Fruit fly (Drosophila melanogaster): ENCODE data around the gene CG32579.

Gene CG32579

dm6 chrX:16358670-16359320 is 35.7 kb downstream of the CG32579 start, which contains the start of the genes U2af50 and PIG-Q (continued):
- TF ChIP-seq CG13624 (GFP tag; optimal IDR thresholded peaks at IDR 0.05) (peak; percentile 43), Sox102F (GFP tag; optimal IDR thresholded peaks at IDR 0.05) (peak; percentile 95), Dll (GFP tag; IDR thresholded peaks at IDR 0.05; ENCODE audit: partially characterized antibody) (no peak; the same call in 3 of the 4 replicates), GATAe (GFP tag; conservative IDR thresholded peaks at IDR 0.05) (peak; percentile 71), Lpt (GFP tag; optimal IDR thresholded peaks at IDR 0.05) (no peak), CG18764 (GFP tag; optimal IDR thresholded peaks at IDR 0.05) (peak; percentile 91), CG32532 (GFP tag; IDR thresholded peaks at IDR 0.05) (peak; percentile 94), unc-4 (GFP tag; IDR thresholded peaks at IDR 0.05; ENCODE audit: partially characterized antibody) (peak; percentile 42; the same call in 1 of the 2 replicates), lilli (GFP tag; optimal IDR thresholded peaks at IDR 0.05) (peak; percentile 83), CG18599 (GFP tag; optimal IDR thresholded peaks at IDR 0.05) (peak; percentile 92), al (GFP tag; IDR thresholded peaks at IDR 0.05) (peak; percentile 91; the same call in 1 of the 2 replicates), Atf6 (GFP tag; IDR thresholded peaks at IDR 0.05) (peak; percentile 88), CG30020 (tag; optimal IDR thresholded peaks at IDR 0.05) (peak; percentile 98), NC2β (GFP tag; optimal IDR thresholded peaks at IDR 0.05) (peak; percentile 36), dmrt99B (tag; optimal IDR thresholded peaks at IDR 0.05) (peak; percentile 93), CG34422 (GFP tag; IDR thresholded peaks at IDR 0.05) (peak; percentile 95; the same call in 1 of the 3 replicates), Six4 (GFP tag; optimal IDR thresholded peaks at IDR 0.05) (peak; percentile 89), HmgZ (tag; optimal IDR thresholded peaks at IDR 0.05) (peak; percentile 94), cas (GFP tag; IDR thresholded peaks at IDR 0.05) (peak; percentile 74; the same call in 1 of the 2 replicates), Xbp1 (GFP tag; optimal IDR thresholded peaks at IDR 0.05) (peak; percentile 94), CG11560 (tag; IDR thresholded peaks at IDR 0.05) (peak; percentile 73), z (GFP tag; IDR thresholded peaks at IDR 0.05) (no peak), mld (GFP tag; IDR thresholded peaks at IDR 0.05; ENCODE audit: partially characterized antibody) (no peak), eve (GFP tag; optimal IDR thresholded peaks at IDR 0.05) (no peak), CG4854 (GFP tag; optimal IDR thresholded peaks at IDR 0.05) (peak; percentile 52), pnt (GFP tag; optimal IDR thresholded peaks at IDR 0.05) (no peak), Asciz (GFP tag; optimal IDR thresholded peaks at IDR 0.05) (peak; percentile 90), CG10274 (GFP tag; optimal IDR thresholded peaks at IDR 0.05) (peak; percentile 70), CG2202 (tag; optimal IDR thresholded peaks at IDR 0.05) (peak; percentile 85), slp2 (GFP tag; optimal IDR thresholded peaks at IDR 0.05) (peak; percentile 47), pros (GFP tag; optimal IDR thresholded peaks at IDR 0.05) (peak; percentile 18), run (tag; optimal IDR thresholded peaks at IDR 0.05) (peak; percentile 85), rib (GFP tag; IDR thresholded peaks at IDR 0.05) (peak; percentile 70), gsb (GFP tag; IDR thresholded peaks at IDR 0.05) (peak; percentile 82; the same call in 1 of the 2 replicates), CHES-1-like (GFP tag; optimal IDR thresholded peaks at IDR 0.05) (peak; percentile 63), wor (GFP tag; IDR thresholded peaks at IDR 0.05) (peak; percentile 83; the same call in 1 of the 2 replicates), Ravus (GFP tag; IDR thresholded peaks at IDR 0.05) (peak; percentile 70), CG11085 (GFP tag; IDR thresholded peaks at IDR 0.05) (no peak; the same call in 1 of the 2 replicates), chn (GFP tag; optimal IDR thresholded peaks at IDR 0.05) (peak; percentile 56), Oli (tag; optimal IDR thresholded peaks at IDR 0.05) (peak; percentile 94), ssp (GFP tag; IDR thresholded peaks at IDR 0.05) (peak; percentile 91), CG1792 (GFP tag; optimal IDR thresholded peaks at IDR 0.05) (peak; percentile 2), CG11504 (tag; optimal IDR thresholded peaks at IDR 0.05) (peak; percentile 93), Rfx (GFP tag; IDR thresholded peaks at IDR 0.05) (peak; percentile 93), CG5180 (GFP tag; optimal IDR thresholded peaks at IDR 0.05) (no peak), CG9215 (GFP tag; IDR thresholded peaks at IDR 0.05) (no peak; the same call in 1 of the 2 replicates), hbn (GFP tag; IDR thresholded peaks at IDR 0.05; ENCODE audit: partially characterized antibody) (no peak), Camta (GFP tag; optimal IDR thresholded peaks at IDR 0.05) (peak; percentile 57), pfk (GFP tag; optimal IDR thresholded peaks at IDR 0.05) (peak; percentile 97)
